Fruit fly (Drosophila melanogaster) whole organism, pupa: Measurements from ENCODE around the gene pzg.

ENCODE experiments used
- CG10348 ChIP-seq: fragments of 200-800 bp; sonication (Bioruptor generic); IDR thresholded peaks from 2 replicates; pipeline ENCODE4 v1.3.6; 2022; ENCODE audit warnings: missing biosample characterization, missing genetic modification characterization
- CG12605 ChIP-seq: fragments of 200-800 bp; sonication (Bioruptor generic); IDR thresholded peaks from 2 replicates; pipeline ENCODE4 v1.3.6; 2022; ENCODE audit warnings: missing biosample characterization, missing genetic modification characterization
- CG13204 ChIP-seq: fragments of 200-800 bp; sonication (Bioruptor generic); optimal IDR thresholded peaks from 2 replicates; lab custom pipeline; 2018; ENCODE audit warnings: missing biosample characterization, mild to moderate bottlenecking, missing genetic modification characterization, moderate library complexity
- CG14655 ChIP-seq: fragments of 200-800 bp; sonication (Bioruptor generic); optimal IDR thresholded peaks from 3 replicates; lab custom pipeline; 2017; ENCODE audit warnings: mild to moderate bottlenecking, missing biosample characterization, missing genetic modification reagents, missing genetic modification characterization
- CG15710 ChIP-seq: fragments of 200-800 bp; sonication (Bioruptor generic); optimal IDR thresholded peaks from 2 replicates; lab custom pipeline; 2018; ENCODE audit warnings: missing biosample characterization, mild to moderate bottlenecking, missing genetic modification characterization, moderate library complexity
- CG17806 ChIP-seq: fragments of 200-800 bp; sonication (Bioruptor generic); optimal IDR thresholded peaks from 2 replicates; lab custom pipeline; 2018; ENCODE audit warnings: missing biosample characterization, mild to moderate bottlenecking, missing genetic modification characterization, moderate library complexity
- CG32121 ChIP-seq: fragments of 200-800 bp; sonication (Bioruptor generic); IDR thresholded peaks from 2 replicates; pipeline ENCODE4 v1.3.6; 2022; ENCODE audit warnings: missing biosample characterization, missing genetic modification characterization
- CG34367 ChIP-seq: fragments of 200-800 bp; sonication (Bioruptor generic); optimal IDR thresholded peaks from 2 replicates; lab custom pipeline; 2018; ENCODE audit warnings: missing biosample characterization, mild to moderate bottlenecking, missing genetic modification characterization
- CG4496 ChIP-seq: fragments of 200-800 bp; sonication (Bioruptor generic); IDR thresholded peaks from 3 replicates; pipeline ENCODE4 v1.3.6; 2022; ENCODE audit warnings: missing biosample characterization, missing genetic modification characterization
- CG8159 ChIP-seq: fragments of 200-800 bp; sonication (Bioruptor generic); optimal IDR thresholded peaks from 3 replicates; lab custom pipeline; 2018; ENCODE audit warnings: missing biosample characterization, mild to moderate bottlenecking, missing genetic modification characterization, moderate library complexity
- CG8301 ChIP-seq: fragments of 200-800 bp; sonication (Bioruptor generic); optimal IDR thresholded peaks from 2 replicates; lab custom pipeline; 2018; ENCODE audit warnings: missing biosample characterization, mild to moderate bottlenecking, missing genetic modification characterization
- CG9948 ChIP-seq: fragments of 200-800 bp; sonication (Bioruptor generic); optimal IDR thresholded peaks from 2 replicates; lab custom pipeline; 2018; ENCODE audit warnings: missing biosample characterization, mild to moderate bottlenecking, missing genetic modification characterization, moderate library complexity
- D1 ChIP-seq: fragments of 200-800 bp; sonication (Bioruptor generic); optimal IDR thresholded peaks from 2 replicates; lab custom pipeline; 2018; ENCODE audit warnings: missing biosample characterization, mild to moderate bottlenecking, missing genetic modification characterization, moderate library complexity
- EcR ChIP-seq: fragments of 200-800 bp; sonication (Bioruptor generic); optimal IDR thresholded peaks from 3 replicates; lab custom pipeline; 2019; ENCODE audit warnings: missing biosample characterization, missing genetic modification characterization, mild to moderate bottlenecking, moderate library complexity, missing genetic modification reagents
- Ets98B ChIP-seq: fragments of 200-800 bp; sonication (Bioruptor generic); IDR thresholded peaks from 2 replicates; pipeline ENCODE4 v1.3.6; 2022; ENCODE audit warnings: missing biosample characterization, missing genetic modification characterization
- Pif1A ChIP-seq: fragments of 200-800 bp; sonication (Bioruptor generic); optimal IDR thresholded peaks from 3 replicates; lab custom pipeline; 2016; ENCODE audit warnings: missing biosample characterization, missing genetic modification characterization
- Pif1B ChIP-seq: fragments of 200-800 bp; sonication (Bioruptor generic); optimal IDR thresholded peaks from 3 replicates; lab custom pipeline; 2016; ENCODE audit warnings: missing biosample characterization, missing genetic modification characterization
- Snoo ChIP-seq: fragments of 200-800 bp; sonication (Bioruptor generic); optimal IDR thresholded peaks from 3 replicates; lab custom pipeline; 2017; ENCODE audit warnings: missing biosample characterization, mild to moderate bottlenecking, missing genetic modification characterization, inconsistent platforms
- fd96Ca ChIP-seq: fragments of 200-800 bp; sonication (Bioruptor generic); IDR thresholded peaks from 3 replicates; pipeline ENCODE4 v1.3.6; 2022; ENCODE audit warnings: missing biosample characterization, missing genetic modification characterization
- rn ChIP-seq: fragments of 200-800 bp; sonication (Bioruptor generic); IDR thresholded peaks from 2 replicates; pipeline ENCODE4 v1.3.6; 2022; ENCODE audit warnings: missing biosample characterization, missing genetic modification characterization

The pzg gene

dm6 chr3L:21280996-21281691 lies 4.8 kb upstream of the pzg start, which contains the start of gene ppl:
ppl (minus strand) TSS chr3L:21281506.
- TF ChIP-seq EcR (GFP tag; lab: Kevin White, UChicago) (peak; percentile 77), CG12605 (no peak), CG9948 (tag; lab: Kevin White, UChicago) (no peak), CG14655 (GFP tag; lab: Kevin White, UChicago) (no peak)

dm6 chr3L:21281706-21282105 lies 4.2 kb upstream of the pzg start:
- TF ChIP-seq CG15710 (tag; lab: Kevin White, UChicago) = no peak
- TF ChIP-seq CG12605 = no peak
- TF ChIP-seq D1 (tag; lab: Kevin White, UChicago) = no peak
- TF ChIP-seq EcR (GFP tag; lab: Kevin White, UChicago) = no peak
- no peak for TF ChIP-seq CG14655 (GFP tag; lab: Kevin White, UChicago)
- no peak for TF ChIP-seq Ets98B (GFP tag; lab: Robert Waterston, UW)
- no peak for TF ChIP-seq Snoo
- no peak for TF ChIP-seq CG8301 (tag; lab: Kevin White, UChicago)
- no peak for TF ChIP-seq CG4496 (GFP tag; lab: Robert Waterston, UW)
- no peak for TF ChIP-seq CG8159
- no peak for TF ChIP-seq CG17806
- no peak for TF ChIP-seq CG34367
- TF ChIP-seq rn = no peak
- TF ChIP-seq Pif1A (GFP tag; lab: Kevin White, UChicago) = no peak
- no peak for TF ChIP-seq fd96Ca (GFP tag; lab: Robert Waterston, UW)
- no peak for TF ChIP-seq CG13204 (GFP tag; lab: Kevin White, UChicago)
- no peak for TF ChIP-seq CG32121 (GFP tag; lab: Robert Waterston, UW)
- TF ChIP-seq Pif1B (GFP tag; lab: Kevin White, UChicago) = no peak

dm6 chr3L:21282741-21283140 lies 3.2 kb upstream of the pzg start:
- TF ChIP-seq CG12605 (no peak), CG34367 (no peak), Pif1A (GFP tag; lab: Kevin White, UChicago) (no peak), Snoo (no peak), Pif1B (GFP tag; lab: Kevin White, UChicago) (no peak), CG32121 (GFP tag; lab: Robert Waterston, UW) (no peak), CG14655 (GFP tag; lab: Kevin White, UChicago) (no peak), CG8159 (no peak), fd96Ca (GFP tag; lab: Robert Waterston, UW) (no peak), CG13204 (GFP tag; lab: Kevin White, UChicago) (no peak), CG15710 (tag; lab: Kevin White, UChicago) (no peak), EcR (GFP tag; lab: Kevin White, UChicago) (no peak), D1 (tag; lab: Kevin White, UChicago) (no peak), CG9948 (tag; lab: Kevin White, UChicago) (no peak)
- TF ChIP-seq, all 21 proteins: peak for 0

- TF ChIP-seq CG13204 (GFP tag; lab: Kevin White, UChicago) = no peak
- no peak for TF ChIP-seq CG12605
- no peak for TF ChIP-seq EcR (GFP tag; lab: Kevin White, UChicago)
These were observed 2.1 kb upstream of the pzg start for dm6 chr3L:21283795-21284194.

- TF ChIP-seq D1 (tag; lab: Kevin White, UChicago) (no peak), EcR (GFP tag; lab: Kevin White, UChicago) (no peak), CG9948 (tag; lab: Kevin White, UChicago) (no peak), CG32121 (GFP tag; lab: Robert Waterston, UW) (no peak), CG4496 (GFP tag; lab: Robert Waterston, UW) (no peak), CG14655 (GFP tag; lab: Kevin White, UChicago) (no peak), CG10348 (GFP tag; lab: Robert Waterston, UW) (no peak; the same call in 1 of the 2 replicates), Snoo (no peak), fd96Ca (GFP tag; lab: Robert Waterston, UW) (no peak), Pif1A (GFP tag; lab: Kevin White, UChicago) (no peak), Pif1B (GFP tag; lab: Kevin White, UChicago) (no peak)
These were observed 920 bp upstream of the pzg start for dm6 chr3L:21284720-21285638.

- peak; percentile 77 for TF ChIP-seq EcR (GFP tag; lab: Kevin White, UChicago)
- no peak for TF ChIP-seq CG34367
- no peak for TF ChIP-seq CG12605
These were observed 4.4 kb downstream of the pzg start for dm6 chr3L:21290336-21290735.
